Fruit fly (Drosophila melanogaster) whole organism, embryonic: ENCODE results near the gene Obp28a.

Experiments
- Aef1 ChIP-seq: fragments of 200-800 bp; sonication (Bioruptor generic); IDR thresholded peaks from 3 replicates; pipeline ENCODE4 v1.3.6; 2022; ENCODE audit warnings: missing biosample characterization, missing genetic modification characterization
- CG10654 ChIP-seq: fragments of 200-800 bp; sonication (Bioruptor generic); optimal IDR thresholded peaks from 2 replicates; lab custom pipeline; 2016; ENCODE audit warnings: missing biosample characterization, missing genetic modification characterization
- CG12299 ChIP-seq: fragments of 200-800 bp; sonication (Bioruptor generic); optimal IDR thresholded peaks from 2 replicates; lab custom pipeline; 2018; ENCODE audit warnings: missing biosample characterization, mild to moderate bottlenecking, missing genetic modification characterization
- CG12659 ChIP-seq: fragments of 200-800 bp; sonication (Bioruptor generic); optimal IDR thresholded peaks from 3 replicates; lab custom pipeline; 2017; ENCODE audit warnings: mild to moderate bottlenecking, missing biosample characterization, missing genetic modification reagents, missing genetic modification characterization
- CG15073 ChIP-seq: fragments of 200-800 bp; sonication (Bioruptor generic); optimal IDR thresholded peaks from 2 replicates; lab custom pipeline; 2016; ENCODE audit warnings: missing biosample characterization, missing genetic modification characterization
- CG1603 ChIP-seq: fragments of 200-800 bp; sonication (Bioruptor generic); optimal IDR thresholded peaks from 2 replicates; lab custom pipeline; 2019; ENCODE audit warnings: missing biosample characterization, mild to moderate bottlenecking, missing genetic modification characterization, moderate library complexity
- CG17186 ChIP-seq: fragments of 200-800 bp; sonication (Bioruptor generic); optimal IDR thresholded peaks from 3 replicates; lab custom pipeline; 2017; ENCODE audit warnings: missing biosample characterization, missing genetic modification reagents, missing genetic modification characterization
- CG17385 ChIP-seq: fragments of 200-800 bp; sonication (Bioruptor generic); optimal IDR thresholded peaks from 3 replicates; lab custom pipeline; 2018; ENCODE audit warnings: missing biosample characterization, mild to moderate bottlenecking, missing genetic modification characterization
- CG18011 ChIP-seq: fragments of 200-800 bp; sonication (Bioruptor generic); optimal IDR thresholded peaks from 2 replicates; lab custom pipeline; 2017; ENCODE audit warnings: missing biosample characterization, missing genetic modification characterization, mild to moderate bottlenecking, moderate library complexity, missing genotype
- CG2120 ChIP-seq: fragments of 200-800 bp; sonication (Bioruptor generic); optimal IDR thresholded peaks from 3 replicates; lab custom pipeline; 2016; ENCODE audit warnings: missing biosample characterization, missing genetic modification characterization
- CG2712 ChIP-seq: fragments of 200-800 bp; optimal IDR thresholded peaks from 3 replicates; lab custom pipeline; 2019; ENCODE audit warnings: missing biosample characterization, mild to moderate bottlenecking, missing genetic modification characterization, moderate library complexity
- CG3407 ChIP-seq: fragments of 200-800 bp; sonication (Bioruptor generic); optimal IDR thresholded peaks from 2 replicates; lab custom pipeline; 2018; ENCODE audit warnings: missing biosample characterization, mild to moderate bottlenecking, missing genetic modification characterization
- CG34224 ChIP-seq: fragments of 200-800 bp; sonication (Bioruptor generic); IDR thresholded peaks from 3 replicates; pipeline ENCODE4 v1.3.6; 2022; ENCODE audit warnings: missing biosample characterization, missing genetic modification characterization; ENCODE audit not compliant: partially characterized antibody
- CG6272 ChIP-seq: fragments of 200-800 bp; sonication (Bioruptor generic); IDR thresholded peaks from 2 replicates; pipeline ENCODE4 v1.3.6; 2022; ENCODE audit warnings: missing biosample characterization, missing genetic modification characterization
- CG6654 ChIP-seq: fragments of 200-800 bp; sonication (Bioruptor generic); optimal IDR thresholded peaks from 2 replicates; lab custom pipeline; 2017; ENCODE audit warnings: missing biosample characterization, mild to moderate bottlenecking, missing genetic modification characterization
- CG6683 ChIP-seq: fragments of 200-800 bp; sonication (Bioruptor generic); optimal IDR thresholded peaks from 2 replicates; lab custom pipeline; 2017; ENCODE audit warnings: missing biosample characterization, mild to moderate bottlenecking, missing genetic modification characterization, missing genetic modification reagents
- CG8924 ChIP-seq: fragments of 200-800 bp; optimal IDR thresholded peaks from 3 replicates; lab custom pipeline; 2019; ENCODE audit warnings: missing biosample characterization, mild to moderate bottlenecking, missing genetic modification characterization, moderate library complexity
- CTCF ChIP-seq: fragments of 200-800 bp; sonication (Bioruptor generic); optimal IDR thresholded peaks from 2 replicates; lab custom pipeline; 2017; ENCODE audit warnings: missing biosample characterization, mild to moderate bottlenecking, missing genetic modification characterization, moderate library complexity
- HHEX ChIP-seq: fragments of 200-800 bp; sonication (Bioruptor generic); optimal IDR thresholded peaks from 3 replicates; lab custom pipeline; 2017; ENCODE audit warnings: missing biosample characterization, mild to moderate bottlenecking, missing genetic modification characterization, missing genetic modification reagents
- HLHmδ ChIP-seq: fragments of 200-800 bp; sonication (Bioruptor generic); optimal IDR thresholded peaks from 2 replicates; lab custom pipeline; 2018; ENCODE audit warnings: missing biosample characterization, mild to moderate bottlenecking, missing genetic modification characterization, moderate library complexity
- Hmr ChIP-seq: fragments of 200-800 bp; sonication (Bioruptor generic); optimal IDR thresholded peaks from 3 replicates; lab custom pipeline; 2017; ENCODE audit warnings: mild to moderate bottlenecking, missing biosample characterization, missing genetic modification reagents, missing genetic modification characterization
- Max ChIP-seq: fragments of 200-800 bp; sonication (Bioruptor generic); optimal IDR thresholded peaks from 2 replicates; lab custom pipeline; 2016; ENCODE audit warnings: missing biosample characterization, mild to moderate bottlenecking, missing genetic modification characterization
- Mrtf ChIP-seq: fragments of 200-800 bp; sonication (Bioruptor generic); IDR thresholded peaks from 3 replicates; pipeline ENCODE4 v1.3.6; 2022; ENCODE audit warnings: missing biosample characterization, missing genetic modification characterization
- Nf-YA ChIP-seq: fragments of 200-800 bp; sonication (Bioruptor generic); IDR thresholded peaks from 2 replicates; pipeline ENCODE4 v1.3.6; 2022; ENCODE audit warnings: missing biosample characterization, missing genetic modification characterization
- Nf-YB ChIP-seq: fragments of 200-800 bp; sonication (Bioruptor generic); optimal IDR thresholded peaks from 3 replicates; lab custom pipeline; 2019; ENCODE audit warnings: missing biosample characterization, mild to moderate bottlenecking, missing genetic modification characterization, moderate library complexity
- Ravus ChIP-seq: fragments of 200-800 bp; sonication (Bioruptor generic); IDR thresholded peaks from 2 replicates; pipeline ENCODE4 v1.3.6; 2022; ENCODE audit warnings: missing biosample characterization, missing genetic modification characterization
- Rfx ChIP-seq: fragments of 200-800 bp; sonication (Bioruptor generic); IDR thresholded peaks from 2 replicates; pipeline ENCODE4 v1.3.6; 2022; ENCODE audit warnings: missing biosample characterization, missing genetic modification characterization
- Side ChIP-seq: fragments of 200-800 bp; sonication (Bioruptor generic); optimal IDR thresholded peaks from 2 replicates; lab custom pipeline; 2016; ENCODE audit warnings: missing biosample characterization, missing genetic modification characterization
- TFAM ChIP-seq: fragments of 200-800 bp; sonication (Bioruptor generic); optimal IDR thresholded peaks from 2 replicates; lab custom pipeline; 2017; ENCODE audit warnings: missing biosample characterization, missing genetic modification characterization, inconsistent platforms
- Trl ChIP-seq, 3 experiments: fragments of >200 bp in 2 of 3; fragments of 200-800 bp in 1 of 3; sonication (Bioruptor generic) in 1 of 3; optimal IDR thresholded peaks; 2 replicates in 1 of 3; 3 replicates in 2 of 3; lab custom pipeline; 2016 to 2017; ENCODE audit warnings: missing biosample characterization in 1 of 3, missing genetic modification characterization in 1 of 3
- Xrp1 ChIP-seq: fragments of 200-800 bp; sonication (Bioruptor generic); IDR thresholded peaks from 2 replicates; pipeline ENCODE4 v1.3.6; 2022; ENCODE audit warnings: missing biosample characterization, missing genetic modification characterization
- aop ChIP-seq: fragments of 200-800 bp; sonication (Bioruptor generic); IDR thresholded peaks from 2 replicates; pipeline ENCODE4 v1.3.6; 2022; ENCODE audit warnings: missing biosample characterization, missing genetic modification characterization
- az2 ChIP-seq: fragments of 200-800 bp; sonication (Bioruptor generic); optimal IDR thresholded peaks from 3 replicates; lab custom pipeline; 2016; ENCODE audit warnings: missing biosample characterization, missing genetic modification characterization
- chn ChIP-seq: fragments of 200-800 bp; sonication (Bioruptor generic); optimal IDR thresholded peaks from 2 replicates; lab custom pipeline; 2016; ENCODE audit warnings: missing biosample characterization, missing genetic modification characterization
- ci ChIP-seq: fragments of 200-800 bp; sonication (Bioruptor generic); IDR thresholded peaks from 3 replicates; pipeline ENCODE4 v1.3.6; 2022; ENCODE audit warnings: missing biosample characterization, missing genetic modification characterization
- danr ChIP-seq: fragments of 200-800 bp; sonication (Bioruptor generic); IDR thresholded peaks from 2 replicates; pipeline ENCODE4 v1.3.6; 2022; ENCODE audit warnings: missing biosample characterization, missing genetic modification characterization
- fd64A ChIP-seq: fragments of 200-800 bp; sonication (Bioruptor generic); optimal IDR thresholded peaks from 3 replicates; lab custom pipeline; 2018; ENCODE audit warnings: missing biosample characterization, mild to moderate bottlenecking, missing genetic modification characterization
- gcm ChIP-seq: fragments of 200-800 bp; sonication (Bioruptor generic); optimal IDR thresholded peaks from 2 replicates; lab custom pipeline; 2019; ENCODE audit warnings: missing biosample characterization, mild to moderate bottlenecking, missing genetic modification characterization, moderate library complexity
- gem ChIP-seq: fragments of 200-800 bp; sonication (Bioruptor generic); optimal IDR thresholded peaks from 2 replicates; lab custom pipeline; 2019; ENCODE audit warnings: missing biosample characterization, mild to moderate bottlenecking, missing genetic modification characterization, moderate library complexity
- grn ChIP-seq: fragments of 200-800 bp; sonication (Bioruptor generic); optimal IDR thresholded peaks from 3 replicates; lab custom pipeline; 2017; ENCODE audit warnings: missing biosample characterization, missing genetic modification characterization
- gsb-n ChIP-seq: fragments of 200-800 bp; sonication (Bioruptor generic); optimal IDR thresholded peaks from 3 replicates; lab custom pipeline; 2018; ENCODE audit warnings: missing biosample characterization, mild to moderate bottlenecking, missing genetic modification characterization
- kah ChIP-seq: fragments of 200-800 bp; sonication (Bioruptor generic); optimal IDR thresholded peaks from 2 replicates; lab custom pipeline; 2018; ENCODE audit warnings: missing biosample characterization, mild to moderate bottlenecking, missing genetic modification characterization
- nmo ChIP-seq: fragments of 200-800 bp; sonication (Bioruptor generic); optimal IDR thresholded peaks from 2 replicates; lab custom pipeline; 2018; ENCODE audit warnings: missing biosample characterization, mild to moderate bottlenecking, missing genetic modification characterization, moderate library complexity
- ranshi ChIP-seq: fragments of 200-800 bp; sonication (Bioruptor generic); IDR thresholded peaks from 2 replicates; pipeline ENCODE4 v1.3.6; 2022; ENCODE audit warnings: missing biosample characterization, missing genetic modification characterization
- sima ChIP-seq: fragments of 200-800 bp; sonication (Bioruptor generic); optimal IDR thresholded peaks from 2 replicates; lab custom pipeline; 2016; ENCODE audit warnings: missing biosample characterization, missing genetic modification characterization
- slbo ChIP-seq: fragments of 200-800 bp; sonication (Bioruptor generic); IDR thresholded peaks from 2 replicates; pipeline ENCODE4 v1.3.6; 2022; ENCODE audit warnings: missing biosample characterization, missing genetic modification characterization
- sna ChIP-seq: fragments of 200-800 bp; sonication (Bioruptor generic); IDR thresholded peaks from 2 replicates; pipeline ENCODE4 v1.3.6; 2022; ENCODE audit warnings: missing biosample characterization, missing genetic modification characterization; ENCODE audit not compliant: partially characterized antibody
- tgo ChIP-seq: fragments of 200-800 bp; sonication (Bioruptor generic); IDR thresholded peaks from 3 replicates; pipeline ENCODE4 v1.3.6; 2022; ENCODE audit warnings: missing biosample characterization, missing genetic modification characterization
- tup ChIP-seq: fragments of 200-800 bp; sonication (Bioruptor generic); optimal IDR thresholded peaks from 2 replicates; lab custom pipeline; 2016; ENCODE audit warnings: missing biosample characterization, mild to moderate bottlenecking, missing genetic modification characterization, moderate library complexity
- vnd ChIP-seq: fragments of 200-800 bp; sonication (Bioruptor generic); IDR thresholded peaks from 3 replicates; pipeline ENCODE4 v1.3.6; 2022; ENCODE audit warnings: missing biosample characterization, missing genetic modification characterization; ENCODE audit not compliant: partially characterized antibody

Gene Obp28a

dm6 chr2L:7534917-7535316, 37.8 kb upstream of the Obp28a start (continued):
- TF ChIP-seq Hmr (GFP tag; lab: Kevin White, UChicago): peak; percentile 86
- peak; percentile 6 for TF ChIP-seq CG12299
- peak; percentile 54 for TF ChIP-seq CG12659 (GFP tag; lab: Kevin White, UChicago)
- peak; percentile 72; the same call in 2 of the 3 replicates for TF ChIP-seq Aef1
- TF ChIP-seq az2 (GFP tag; lab: Kevin White, UChicago): peak; percentile 88
- TF ChIP-seq slbo (GFP tag; lab: Robert Waterston, UW): peak; percentile 91
- TF ChIP-seq CG6272 (GFP tag; lab: Robert Waterston, UW): peak; percentile 58
- TF ChIP-seq ci (GFP tag; lab: Robert Waterston, UW): peak; percentile 95
- peak; percentile 82 for TF ChIP-seq HHEX
- TF ChIP-seq tgo (GFP tag; lab: Robert Waterston, UW): peak; percentile 77
- TF ChIP-seq aop: 0 out of 2 replicates have a peak, but pooled peaks have one; percentile 32
- TF ChIP-seq CG1603 (tag; lab: Kevin White, UChicago): peak; percentile 89
- TF ChIP-seq chn: peak; percentile 78
- no peak for TF ChIP-seq vnd (GFP tag; lab: Robert Waterston, UW)
- peak; percentile 59 for TF ChIP-seq CG17385 (GFP tag; lab: Kevin White, UChicago)
- TF ChIP-seq TFAM: no peak
- TF ChIP-seq Xrp1 (GFP tag; lab: Robert Waterston, UW): peak; percentile 62
- peak; percentile 8 for TF ChIP-seq grn
- peak; percentile 75; the same call in 2 of the 3 replicates for TF ChIP-seq Mrtf
- TF ChIP-seq Trl (optimal IDR thresholded peaks at IDR 0.05; lab: Kevin White, UChicago): no peak
- peak; percentile 88 for TF ChIP-seq Trl (GFP tag; optimal IDR thresholded peaks at IDR 0.05; lab: Kevin White, UChicago)
- no peak for TF ChIP-seq gcm (GFP tag; lab: Kevin White, UChicago)
- TF ChIP-seq CG2712 (tag; lab: Kevin White, UChicago): peak; percentile 76
- peak; percentile 27 for TF ChIP-seq Nf-YB
- TF ChIP-seq danr: peak; percentile 58
- TF ChIP-seq gsb-n: peak; percentile 14
- TF ChIP-seq kah (GFP tag; lab: Kevin White, UChicago): peak; percentile 13
- peak; percentile 80 for TF ChIP-seq CG6654 (GFP tag; lab: Kevin White, UChicago)
- peak; percentile 31 for TF ChIP-seq CG6683 (GFP tag; lab: Kevin White, UChicago)
- peak; percentile 100 for TF ChIP-seq CTCF (GFP tag; lab: Kevin White, UChicago)
- peak; percentile 91 for TF ChIP-seq HLHmδ
- peak; percentile 61 for TF ChIP-seq Max
- peak; percentile 76 for TF ChIP-seq Side (GFP tag; lab: Kevin White, UChicago)
- no peak for TF ChIP-seq tup
- no peak for TF ChIP-seq fd64A (GFP tag; lab: Kevin White, UChicago)
- peak; percentile 69 for TF ChIP-seq CG10654 (GFP tag; lab: Kevin White, UChicago)
- TF ChIP-seq nmo: peak; percentile 70
- peak; percentile 21 for TF ChIP-seq CG18011 (GFP tag; lab: Kevin White, UChicago)
- peak; percentile 77 for TF ChIP-seq CG2120 (GFP tag; lab: Kevin White, UChicago)
- TF ChIP-seq sna (GFP tag; lab: Robert Waterston, UW): no peak
- TF ChIP-seq CG8924 (tag; lab: Kevin White, UChicago): peak; percentile 15
- no peak for TF ChIP-seq CG34224 (GFP tag; lab: Robert Waterston, UW)
- TF ChIP-seq ranshi: peak; percentile 69
- peak; percentile 29; the same call in 1 of the 2 replicates for TF ChIP-seq Ravus (GFP tag; lab: Robert Waterston, UW)
- peak; percentile 29 for TF ChIP-seq CG17186
- peak; percentile 24 for TF ChIP-seq CG15073 (GFP tag; lab: Kevin White, UChicago)
- peak; percentile 76 for TF ChIP-seq gem (tag; lab: Kevin White, UChicago)
- TF ChIP-seq CG3407 (GFP tag; lab: Kevin White, UChicago): peak; percentile 60
- 0 out of 2 replicates have a peak, but pooled peaks have one; percentile 38 for TF ChIP-seq Nf-YA
- peak; percentile 92 for TF ChIP-seq Rfx (GFP tag; lab: Robert Waterston, UW)
- TF ChIP-seq sima (GFP tag; lab: Kevin White, UChicago): no peak
